Worm (Caenorhabditis elegans) whole organism, mixed stage, embryonic: ENCODE measurements around the gene D1022.9.

Source experiments
- bed-3 ChIP-seq: fragments of 200-800 bp; sonication (Bioruptor generic); optimal IDR thresholded peaks from 3 replicates; lab custom pipeline; 2018; ENCODE audit warnings: mild to moderate bottlenecking, missing genetic modification characterization, moderate library complexity, missing compliant biosample characterization
- ceh-39 ChIP-seq: fragments of 150-350 bp; optimal IDR thresholded peaks from 2 replicates; lab custom pipeline; 2014; ENCODE audit warnings: missing biosample characterization, missing genetic modification characterization
- ceh-83 ChIP-seq: fragments of 200-800 bp; sonication (Bioruptor generic); optimal IDR thresholded peaks from 2 replicates; lab custom pipeline; 2018; ENCODE audit warnings: mild to moderate bottlenecking, missing genetic modification characterization, missing compliant biosample characterization
- cnd-1 ChIP-seq: fragments of 200-800 bp; sonication (Bioruptor generic); optimal IDR thresholded peaks from 2 replicates; lab custom pipeline; 2018; ENCODE audit warnings: mild to moderate bottlenecking, missing genetic modification characterization, missing compliant biosample characterization
- lin-13 ChIP-seq: fragments of 150-350 bp; optimal IDR thresholded peaks from 2 replicates; lab custom pipeline; 2014; ENCODE audit warnings: missing biosample characterization, missing genetic modification characterization
- mab-5 ChIP-seq: fragments of 150-350 bp; optimal IDR thresholded peaks from 2 replicates; lab custom pipeline; 2014; ENCODE audit warnings: missing biosample characterization, missing genetic modification characterization
- nhr-12 ChIP-seq: fragments of 150-350 bp; optimal IDR thresholded peaks from 2 replicates; lab custom pipeline; 2014; ENCODE audit warnings: missing biosample characterization, missing genetic modification characterization
- nhr-237 ChIP-seq: fragments of 150-350 bp; optimal IDR thresholded peaks from 2 replicates; lab custom pipeline; 2014; ENCODE audit warnings: missing biosample characterization, missing genetic modification characterization
- pha-4 ChIP-seq: fragments of 150-350 bp; optimal IDR thresholded peaks from 2 replicates; lab custom pipeline; 2018; ENCODE audit warnings: missing biosample characterization, missing genetic modification reagents, missing genetic modification characterization
- snpc-4 ChIP-seq: fragments of 150-350 bp; optimal IDR thresholded peaks from 2 replicates; lab custom pipeline; 2014; ENCODE audit warnings: missing biosample characterization, missing genetic modification characterization
- unc-39 ChIP-seq: fragments of 150-350 bp; optimal IDR thresholded peaks from 2 replicates; lab custom pipeline; 2014; ENCODE audit warnings: missing biosample characterization, missing genetic modification characterization
- unc-62 ChIP-seq: fragments of 150-350 bp; optimal IDR thresholded peaks from 2 replicates; lab custom pipeline; 2014; ENCODE audit warnings: missing biosample characterization, missing genetic modification reagents, missing genetic modification characterization

ce11 chrII:7529078-7529683 is 39.7 kb upstream of the D1022.9 start, which contains the start of gene ZK1290.5:
- TF ChIP-seq nhr-237 (tag; lab: Kevin White, UChicago) (peak; percentile 46), unc-39 (no peak), lin-13 (no peak), unc-62 (GFP tag; lab: Kevin White, UChicago) (peak; percentile 76), bed-3 (GFP tag; lab: Kevin White, UChicago) (no peak), cnd-1 (tag; lab: Kevin White, UChicago) (no peak), ceh-83 (GFP tag; lab: Kevin White, UChicago) (no peak), pha-4 (tag; lab: Kevin White, UChicago) (no peak), ceh-39 (tag; lab: Kevin White, UChicago) (no peak), nhr-12 (tag; lab: Kevin White, UChicago) (no peak), mab-5 (tag; lab: Kevin White, UChicago) (no peak), snpc-4 (tag; lab: Kevin White, UChicago) (no peak)
